Worm (Caenorhabditis elegans): Measurements from ENCODE around the gene dsl-6.

Gene dsl-6

DNA sequence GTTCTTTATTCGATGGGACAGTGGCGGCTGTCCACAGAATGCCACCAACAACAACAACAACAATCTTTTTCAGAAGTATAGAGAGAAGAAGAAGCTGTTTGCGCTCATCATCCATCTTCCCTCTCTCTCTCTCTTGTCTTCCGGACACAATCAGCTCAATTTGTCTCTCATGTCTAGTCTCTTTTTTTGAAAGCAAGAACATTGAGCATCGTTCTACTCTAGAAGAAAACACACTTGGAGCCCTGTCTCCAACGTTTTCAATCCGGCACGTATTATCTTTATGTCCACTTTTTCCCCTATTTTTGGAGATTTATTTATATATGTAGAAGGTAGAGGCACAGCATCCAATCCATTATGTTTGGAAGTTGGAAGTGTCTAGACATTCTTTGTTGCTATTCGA is 49.3 kb downstream of the dsl-6 start:
- TF ChIP-seq tbx-37 (GFP tag; conservative IDR thresholded peaks at IDR 0.05): no peak
- TF ChIP-seq flt-1 (GFP tag; IDR thresholded peaks at IDR 0.05): no peak
- TF ChIP-seq ceh-36 (tag; optimal IDR thresholded peaks at IDR 0.05): no peak
- no peak for TF ChIP-seq sea-1 (GFP tag; conservative IDR thresholded peaks at IDR 0.05)
- no peak for TF ChIP-seq B0310.2 (tag; optimal IDR thresholded peaks at IDR 0.05)

DNA sequence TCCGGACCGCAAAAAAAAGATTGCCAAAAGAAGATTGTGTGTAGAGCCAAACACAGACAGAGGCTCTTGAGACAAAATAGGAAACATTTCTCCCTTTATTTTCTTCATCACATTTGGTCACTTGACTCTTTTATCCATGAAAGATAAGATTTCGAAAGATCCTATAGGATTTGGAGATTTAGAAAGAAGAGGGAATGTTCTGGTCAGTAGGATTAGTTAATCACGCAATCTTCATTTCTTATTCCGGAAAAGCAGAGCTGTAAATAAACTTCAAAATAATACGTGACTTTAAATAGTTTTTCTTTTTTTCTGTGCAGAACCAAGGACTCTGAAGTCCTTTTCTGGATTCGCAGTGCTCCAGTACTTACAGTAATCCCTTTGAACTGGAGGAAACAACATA is 50.8 kb downstream of the dsl-6 start:
- TF ChIP-seq sea-1 (GFP tag; conservative IDR thresholded peaks at IDR 0.05) (no peak), scrt-1 (GFP tag; IDR thresholded peaks at IDR 0.05) (no peak), pes-1 (GFP tag; IDR thresholded peaks at IDR 0.05) (no peak), flt-1 (GFP tag; IDR thresholded peaks at IDR 0.05) (no peak), hnd-1 (tag; optimal IDR thresholded peaks at IDR 0.05) (no peak), tbx-37 (GFP tag; conservative IDR thresholded peaks at IDR 0.05) (no peak), hmg-4 (GFP tag; optimal IDR thresholded peaks at IDR 0.05) (no peak), ceh-36 (tag; optimal IDR thresholded peaks at IDR 0.05) (no peak)
